Fruit fly (Drosophila melanogaster) Kc167 (cell line): ENCODE data around the gene Rcd-1.

Experiments
- Myc ChIP-seq: fragments of >200 bp; optimal IDR thresholded peaks from 2 replicates; lab custom pipeline; 2017; ENCODE audit warnings: missing external identifiers
- insv ChIP-seq: fragments of >200 bp; optimal IDR thresholded peaks from 3 replicates; lab custom pipeline; 2018; ENCODE audit warnings: missing external identifiers
- ttk ChIP-seq: sonication (Bioruptor generic); optimal IDR thresholded peaks from 2 replicates; lab custom pipeline; 2017; ENCODE audit warnings: missing external identifiers

DNA sequence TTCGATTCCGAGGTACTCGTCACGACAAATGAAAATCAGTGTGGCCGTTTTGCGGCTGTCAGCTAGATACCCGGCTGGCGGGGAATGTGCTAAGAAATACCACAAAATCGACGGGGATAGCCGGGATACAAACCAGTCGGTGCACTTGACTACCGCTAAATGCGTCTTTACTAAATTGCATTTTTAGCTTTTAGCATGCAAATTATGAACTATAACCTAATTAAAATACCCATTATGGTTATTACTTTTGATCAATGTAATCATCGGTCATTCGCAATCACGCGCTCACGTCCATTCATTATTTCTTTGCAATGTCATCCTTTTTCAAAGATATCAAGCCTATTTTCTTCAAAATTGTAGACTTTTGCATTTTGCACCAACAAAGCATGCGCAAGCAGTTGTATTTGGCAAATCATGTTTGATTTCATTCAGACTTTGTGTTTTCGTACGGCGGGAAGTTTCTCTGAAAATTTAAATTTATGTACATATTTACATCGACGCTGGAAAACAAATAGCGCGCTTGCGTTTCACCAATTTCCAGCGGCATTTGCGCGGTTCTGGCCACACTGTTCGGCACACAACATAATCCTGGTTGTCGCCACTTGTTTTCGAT, at the start of gene Rcd-1:
- TF ChIP-seq Myc (lab: Kevin White, UChicago) (no peak), ttk (lab: Kevin White, UChicago) (no peak), insv (lab: Kevin White, UChicago) (no peak)
